Worm (Caenorhabditis elegans): ENCODE data around the gene fbxc-22.
A peak's percentile ranks its signal among the peaks of the same experiment; 100 is the strongest.

fbxc-22 gene

ce11 chrII:1736353-1736752, 45.4 kb upstream of the fbxc-22 start, which contains the start of gene ceh-83 (continued):
- TF ChIP-seq pqm-1 (tag; optimal IDR thresholded peaks at IDR 0.05): no peak

- TF ChIP-seq dsc-1 (tag; optimal IDR thresholded peaks at IDR 0.05) (no peak), pax-3 (tag; optimal IDR thresholded peaks at IDR 0.05) (no peak)
These were observed 44.2 kb upstream of the fbxc-22 start for ce11 chrII:1735145-1735544.

- TF ChIP-seq lin-13 (GFP tag; optimal IDR thresholded peaks at IDR 0.05) (no peak), snu-23 (GFP tag; optimal IDR thresholded peaks at IDR 0.05) (no peak), lin-15B (tag; optimal IDR thresholded peaks at IDR 0.05) (no peak), hpl-2 (GFP tag; optimal IDR thresholded peaks at IDR 0.05) (no peak), skn-1 (tag; optimal IDR thresholded peaks at IDR 0.05) (no peak), nhr-47 (tag; optimal IDR thresholded peaks at IDR 0.05) (no peak), tlp-1 (tag; optimal IDR thresholded peaks at IDR 0.05) (no peak)
These were observed 41.0 kb upstream of the fbxc-22 start, which contains the start of gene ceh-82 for ce11 chrII:1731932-1732331. Gene ceh-82, plus strand, starts transcription at chrII:1732232.

ce11 chrII:1730103-1730502, 39.2 kb upstream of the fbxc-22 start, which contains the start of gene ceh-81:
Gene ceh-81, plus strand, starts transcription at chrII:1730403.
- TF ChIP-seq ces-1 (GFP tag; optimal IDR thresholded peaks at IDR 0.05) (no peak), Y116A8C.19 (tag; optimal IDR thresholded peaks at IDR 0.05; ENCODE audit: borderline replicate concordance) (no peak), nhr-12 (tag; optimal IDR thresholded peaks at IDR 0.05) (no peak), efl-3 (GFP tag; optimal IDR thresholded peaks at IDR 0.05) (no peak), C04F5.9 (tag; optimal IDR thresholded peaks at IDR 0.05) (no peak), tlp-1 (tag; optimal IDR thresholded peaks at IDR 0.05) (no peak)

ce11 chrII:1728253-1728652, 37.3 kb upstream of the fbxc-22 start, which contains the start of gene btb-9:
Gene btb-9, plus strand, starts transcription at chrII:1728506.
- peak; percentile 26 for TF ChIP-seq pqm-1 (tag; optimal IDR thresholded peaks at IDR 0.05)
- no peak for TF ChIP-seq hlh-17 (GFP tag; optimal IDR thresholded peaks at IDR 0.05; ENCODE audit: borderline replicate concordance)
- TF ChIP-seq dsc-1 (tag; optimal IDR thresholded peaks at IDR 0.05): no peak
- no peak for TF ChIP-seq tlp-1 (tag; optimal IDR thresholded peaks at IDR 0.05)
- TF ChIP-seq vab-15 (tag; optimal IDR thresholded peaks at IDR 0.05): no peak
- peak in 1 of 2 experiments; percentile 28 for TF ChIP-seq lin-35 (GFP tag; optimal IDR thresholded peaks at IDR 0.05)
- no peak for TF ChIP-seq C34B4.2 (tag; optimal IDR thresholded peaks at IDR 0.05)
- TF ChIP-seq ztf-4 (tag; optimal IDR thresholded peaks at IDR 0.05): no peak
- TF ChIP-seq elt-2 (tag; optimal IDR thresholded peaks at IDR 0.05): peak; percentile 86
- no peak for TF ChIP-seq F16B12.6 (tag; optimal IDR thresholded peaks at IDR 0.05)
- TF ChIP-seq C04F5.9 (tag; optimal IDR thresholded peaks at IDR 0.05): no peak
- no peak for TF ChIP-seq nhr-19 (GFP tag; conservative IDR thresholded peaks at IDR 0.05)

- TF ChIP-seq F16B12.6 (tag; optimal IDR thresholded peaks at IDR 0.05): no peak
- TF ChIP-seq elt-2 (tag; optimal IDR thresholded peaks at IDR 0.05): no peak
- no peak for TF ChIP-seq nhr-11 (tag; optimal IDR thresholded peaks at IDR 0.05)
- TF ChIP-seq unc-62 (GFP tag; optimal IDR thresholded peaks at IDR 0.05): no peak
- no peak for TF ChIP-seq snu-23 (GFP tag; optimal IDR thresholded peaks at IDR 0.05)
- no peak for TF ChIP-seq mdl-1 (tag; optimal IDR thresholded peaks at IDR 0.05)
- TF ChIP-seq nhr-47 (tag; optimal IDR thresholded peaks at IDR 0.05): no peak
- no peak for TF ChIP-seq nhr-20 (tag; optimal IDR thresholded peaks at IDR 0.05)
- no peak for TF ChIP-seq tlp-1 (tag; optimal IDR thresholded peaks at IDR 0.05)
- TF ChIP-seq fos-1 (tag; optimal IDR thresholded peaks at IDR 0.05): no peak
- no peak for TF ChIP-seq nhr-77 (tag; optimal IDR thresholded peaks at IDR 0.05)
- no peak for TF ChIP-seq egl-13 (tag; optimal IDR thresholded peaks at IDR 0.05)
- TF ChIP-seq ztf-4 (tag; optimal IDR thresholded peaks at IDR 0.05): no peak
- TF ChIP-seq ama-1 (optimal IDR thresholded peaks at IDR 0.05): no peak
- no peak for TF ChIP-seq ceh-8 (GFP tag; optimal IDR thresholded peaks at IDR 0.05)
- no peak for TF ChIP-seq nhr-90 (tag; optimal IDR thresholded peaks at IDR 0.05; ENCODE audit: poor library complexity)
- TF ChIP-seq lir-3 (tag; optimal IDR thresholded peaks at IDR 0.05; ENCODE audit: poor library complexity): no peak
These were observed 34.8 kb upstream of the fbxc-22 start, which contains the start of gene F45C12.17 for ce11 chrII:1725735-1726134. Gene F45C12.17, plus strand, starts transcription at chrII:1726111.

All from whole organism, L1 larva.